Worm (Caenorhabditis elegans): ENCODE measurements around the gene srz-9.

ce11 chrIII:1308887-1309286 is 45.1 kb downstream of the srz-9 start, which contains the start of gene Y82E9BL.12:
- TF ChIP-seq nhr-232 (tag; optimal IDR thresholded peaks at IDR 0.05) (no peak), ceh-18 (tag; optimal IDR thresholded peaks at IDR 0.05) (no peak), ttx-3 (tag; optimal IDR thresholded peaks at IDR 0.05) (no peak), rnt-1 (tag; optimal IDR thresholded peaks at IDR 0.05) (no peak)

Data from whole organism, late embryonic.